Worm (Caenorhabditis elegans) whole organism, early embryonic: ENCODE data around the gene F46B6.6.

ENCODE experiments used
- B0310.2 ChIP-seq: sonication (generic microtip); optimal IDR thresholded peaks from 2 replicates; lab custom pipeline; 2016; ENCODE audit warnings: mild to moderate bottlenecking, missing genetic modification characterization, missing compliant biosample characterization
- F13C5.2 ChIP-seq: sonication (generic microtip); optimal IDR thresholded peaks from 2 replicates; lab custom pipeline; 2017; ENCODE audit warnings: mild to moderate bottlenecking, missing genetic modification characterization, inconsistent platforms, missing compliant biosample characterization
- aly-1 ChIP-seq: sonication (generic microtip); optimal IDR thresholded peaks from 2 replicates; lab custom pipeline; 2016; ENCODE audit warnings: missing genetic modification characterization, missing compliant biosample characterization
- ama-1 ChIP-seq: fragments of 150-350 bp; optimal IDR thresholded peaks from 2 replicates; lab custom pipeline; 2014
- ceh-13 ChIP-seq: fragments of 200-800 bp; sonication (Bioruptor generic); optimal IDR thresholded peaks from 2 replicates; lab custom pipeline; 2018; ENCODE audit warnings: mild to moderate bottlenecking, missing genetic modification characterization, missing compliant biosample characterization
- ceh-36 ChIP-seq: sonication (generic microtip); optimal IDR thresholded peaks from 2 replicates; lab custom pipeline; 2016; ENCODE audit warnings: missing genetic modification characterization, inconsistent platforms, missing compliant biosample characterization
- ets-7 ChIP-seq: sonication (generic microtip); optimal IDR thresholded peaks from 2 replicates; lab custom pipeline; 2016; ENCODE audit warnings: missing genotype, missing genetic modification characterization, missing compliant biosample characterization
- flt-1 ChIP-seq: fragments of 200-800 bp; sonication (Bioruptor generic); IDR thresholded peaks from 2 replicates; pipeline ENCODE4 v1.3.6; 2022; ENCODE audit warnings: missing genetic modification characterization, missing compliant biosample characterization
- hmbx-1 ChIP-seq: sonication (generic microtip); optimal IDR thresholded peaks from 2 replicates; lab custom pipeline; 2016; ENCODE audit warnings: mild to moderate bottlenecking, missing genetic modification characterization, missing compliant biosample characterization
- hmg-4 ChIP-seq: fragments of 200-800 bp; sonication (Bioruptor generic); optimal IDR thresholded peaks from 2 replicates; lab custom pipeline; 2018; ENCODE audit warnings: mild to moderate bottlenecking, missing genetic modification characterization, missing compliant biosample characterization
- hnd-1 ChIP-seq: sonication (generic microtip); optimal IDR thresholded peaks from 2 replicates; lab custom pipeline; 2016; ENCODE audit warnings: missing genetic modification characterization, missing compliant biosample characterization
- pes-1 ChIP-seq: fragments of 200-800 bp; sonication (Bioruptor generic); IDR thresholded peaks from 2 replicates; pipeline ENCODE4 v1.3.6; 2022; ENCODE audit warnings: missing genetic modification reagents, missing genetic modification characterization, missing compliant biosample characterization
- scrt-1 ChIP-seq: fragments of 200-800 bp; sonication (Bioruptor generic); IDR thresholded peaks from 2 replicates; pipeline ENCODE4 v1.3.6; 2022; ENCODE audit warnings: missing genetic modification characterization, missing compliant biosample characterization
- sea-1 ChIP-seq: fragments of 200-800 bp; sonication (Bioruptor generic); conservative IDR thresholded peaks from 2 replicates; pipeline ENCODE4 v1.3.6; 2022; ENCODE audit warnings: missing genetic modification characterization, missing compliant biosample characterization
- tbx-11 ChIP-seq: fragments of 200-800 bp; sonication (Bioruptor generic); IDR thresholded peaks from 2 replicates; pipeline ENCODE4 v1.3.6; 2022; ENCODE audit warnings: missing genetic modification characterization, missing compliant biosample characterization
- tbx-37 ChIP-seq: fragments of 200-800 bp; sonication (Bioruptor generic); conservative IDR thresholded peaks from 2 replicates; pipeline ENCODE4 v1.3.6; 2022; ENCODE audit warnings: missing genetic modification reagents, missing genetic modification characterization, missing compliant biosample characterization
- tra-4 ChIP-seq: sonication (generic microtip); optimal IDR thresholded peaks from 2 replicates; lab custom pipeline; 2017; ENCODE audit warnings: missing genetic modification characterization, missing compliant biosample characterization

Gene F46B6.6

ce11 chrV:9786721-9787131 lies at the start of gene F46B6.6:
Gene F46B6.6, minus strand, starts transcription at chrV:9786868.
- peak; percentile 44 for TF ChIP-seq ama-1 (lab: Kevin White, UChicago)
- TF ChIP-seq scrt-1 (GFP tag; lab: Robert Waterston, UW): no peak

- TF ChIP-seq ceh-36 (tag; lab: Kevin White, UChicago) (no peak), ama-1 (lab: Kevin White, UChicago) (no peak)
These were observed 49.3 kb upstream of the F46B6.6 start, which contains the start of gene sru-38 for ce11 chrV:9835945-9836344. Gene sru-38, minus strand, starts transcription at chrV:9836045.

- TF ChIP-seq ets-7 (tag; lab: Kevin White, UChicago): no peak
- TF ChIP-seq hmbx-1: no peak
- no peak for TF ChIP-seq tra-4 (tag; lab: Kevin White, UChicago)
- no peak for TF ChIP-seq tbx-11
- TF ChIP-seq flt-1: no peak
- no peak for TF ChIP-seq aly-1
- no peak for TF ChIP-seq ceh-36 (tag; lab: Kevin White, UChicago)
- no peak for TF ChIP-seq F13C5.2
- TF ChIP-seq pes-1 (GFP tag; lab: Robert Waterston, UW): no peak
- TF ChIP-seq tbx-37 (GFP tag; lab: Robert Waterston, UW): no peak
- no peak for TF ChIP-seq sea-1
- TF ChIP-seq hmg-4 (GFP tag; lab: Kevin White, UChicago): no peak
- no peak for TF ChIP-seq scrt-1 (GFP tag; lab: Robert Waterston, UW)
- no peak for TF ChIP-seq hnd-1
- no peak for TF ChIP-seq B0310.2
- TF ChIP-seq ama-1 (lab: Kevin White, UChicago): no peak
- no peak for TF ChIP-seq ceh-13
These were observed 47.2 kb upstream of the F46B6.6 start, which contains the start of gene sru-40 for ce11 chrV:9833900-9834299. Gene sru-40, minus strand, starts transcription at chrV:9834000.

ce11 chrV:9824149-9824548 lies 37.5 kb upstream of the F46B6.6 start, which contains the start of gene str-2:
Gene str-2, minus strand, starts transcription at chrV:9824249.
- TF ChIP-seq ets-7 (tag; lab: Kevin White, UChicago) (no peak), hnd-1 (no peak), aly-1 (no peak), tra-4 (tag; lab: Kevin White, UChicago) (no peak), ceh-13 (no peak), flt-1 (no peak), sea-1 (no peak), ama-1 (lab: Kevin White, UChicago) (no peak), hmg-4 (GFP tag; lab: Kevin White, UChicago) (no peak), ceh-36 (tag; lab: Kevin White, UChicago) (no peak), tbx-11 (no peak), tbx-37 (GFP tag; lab: Robert Waterston, UW) (no peak), B0310.2 (no peak), scrt-1 (GFP tag; lab: Robert Waterston, UW) (no peak), F13C5.2 (no peak)

ce11 chrV:9821724-9822123 lies 35.1 kb upstream of the F46B6.6 start, which contains the start of gene str-193:
Gene str-193, minus strand, starts transcription at chrV:9821824.
- TF ChIP-seq sea-1: no peak
- no peak for TF ChIP-seq B0310.2
- TF ChIP-seq tbx-37 (GFP tag; lab: Robert Waterston, UW): no peak
- TF ChIP-seq scrt-1 (GFP tag; lab: Robert Waterston, UW): no peak

- TF ChIP-seq ceh-13 (no peak), ceh-36 (tag; lab: Kevin White, UChicago) (no peak), hnd-1 (no peak), tbx-11 (no peak), ama-1 (lab: Kevin White, UChicago) (no peak), flt-1 (no peak), scrt-1 (GFP tag; lab: Robert Waterston, UW) (no peak), hmbx-1 (no peak), tra-4 (tag; lab: Kevin White, UChicago) (no peak), aly-1 (no peak), B0310.2 (no peak), hmg-4 (GFP tag; lab: Kevin White, UChicago) (no peak), tbx-37 (GFP tag; lab: Robert Waterston, UW) (no peak), sea-1 (no peak), ets-7 (tag; lab: Kevin White, UChicago) (no peak), F13C5.2 (no peak), pes-1 (GFP tag; lab: Robert Waterston, UW) (no peak)
These were observed 29.7 kb upstream of the F46B6.6 start, which contains the start of gene sru-31 for ce11 chrV:9816390-9816789. Gene sru-31, plus strand, starts transcription at chrV:9816690.

ce11 chrV:9813527-9813926 lies 26.9 kb upstream of the F46B6.6 start, which contains the start of gene sru-30:
Gene sru-30, plus strand, starts transcription at chrV:9813827.
- TF ChIP-seq sea-1 (no peak), ceh-13 (no peak), aly-1 (no peak), hnd-1 (no peak), hmg-4 (GFP tag; lab: Kevin White, UChicago) (no peak), ama-1 (lab: Kevin White, UChicago) (no peak), tbx-11 (no peak), scrt-1 (GFP tag; lab: Robert Waterston, UW) (no peak), F13C5.2 (no peak), ceh-36 (tag; lab: Kevin White, UChicago) (no peak), flt-1 (no peak), pes-1 (GFP tag; lab: Robert Waterston, UW) (no peak), ets-7 (tag; lab: Kevin White, UChicago) (no peak)

ce11 chrV:9812216-9812615 lies 25.5 kb upstream of the F46B6.6 start:
- TF ChIP-seq tbx-37 (GFP tag; lab: Robert Waterston, UW): no peak
- TF ChIP-seq tbx-11: no peak
- no peak for TF ChIP-seq hmg-4 (GFP tag; lab: Kevin White, UChicago)
- TF ChIP-seq scrt-1 (GFP tag; lab: Robert Waterston, UW): no peak
- no peak for TF ChIP-seq B0310.2
- no peak for TF ChIP-seq ceh-36 (tag; lab: Kevin White, UChicago)
- no peak for TF ChIP-seq sea-1
- TF ChIP-seq pes-1 (GFP tag; lab: Robert Waterston, UW): no peak
- no peak for TF ChIP-seq hnd-1
- TF ChIP-seq ceh-13: no peak
- TF ChIP-seq F13C5.2: no peak
- no peak for TF ChIP-seq ets-7 (tag; lab: Kevin White, UChicago)
